Worm (Caenorhabditis elegans) whole organism, midembryonic: ENCODE data around the gene kin-5.

ENCODE experiments used
- T22C8.4 ChIP-seq: fragments of 200-800 bp; sonication (Bioruptor generic); IDR thresholded peaks from 2 replicates; pipeline ENCODE4 v1.3.6; 2022; ENCODE audit warnings: missing genetic modification characterization, missing compliant biosample characterization
- cog-1 ChIP-seq: sonication (generic microtip); optimal IDR thresholded peaks from 2 replicates; lab custom pipeline; 2016; ENCODE audit warnings: missing genetic modification characterization, missing compliant biosample characterization
- flt-1 ChIP-seq: fragments of 200-800 bp; sonication (Bioruptor generic); IDR thresholded peaks from 2 replicates; pipeline ENCODE4 v1.3.6; 2022; ENCODE audit warnings: missing genetic modification characterization, missing compliant biosample characterization
- klf-2 ChIP-seq: fragments of 200-800 bp; sonication (Bioruptor generic); conservative IDR thresholded peaks from 2 replicates; pipeline ENCODE4 v1.3.6; 2022; ENCODE audit warnings: missing genetic modification reagents, missing genetic modification characterization, missing compliant biosample characterization
- med-1 ChIP-seq: sonication (generic microtip); optimal IDR thresholded peaks from 2 replicates; lab custom pipeline; 2017; ENCODE audit warnings: missing genetic modification characterization, mild to moderate bottlenecking, missing compliant biosample characterization, antibody characterized with exemption, missing genetic modification reagents; ENCODE audit not compliant: insufficient read depth
- ref-1 ChIP-seq: fragments of 200-800 bp; sonication (Bioruptor generic); conservative IDR thresholded peaks from 2 replicates; pipeline ENCODE4 v1.3.6; 2022; ENCODE audit warnings: missing genetic modification reagents, missing genetic modification characterization, missing compliant biosample characterization
- tab-1 ChIP-seq: fragments of 200-800 bp; sonication (Bioruptor generic); IDR thresholded peaks from 2 replicates; pipeline ENCODE4 v1.3.6; 2022; ENCODE audit warnings: missing genetic modification characterization, missing compliant biosample characterization
- ztf-23 ChIP-seq: fragments of 200-800 bp; sonication (Bioruptor generic); IDR thresholded peaks from 2 replicates; pipeline ENCODE4 v1.3.6; 2022; ENCODE audit warnings: missing genetic modification reagents, missing genetic modification characterization, missing compliant biosample characterization
- ztf-29 ChIP-seq: fragments of 200-800 bp; sonication (Bioruptor generic); IDR thresholded peaks from 2 replicates; pipeline ENCODE4 v1.3.6; 2022; ENCODE audit warnings: missing genetic modification reagents, missing genetic modification characterization, missing compliant biosample characterization

Gene kin-5

ce11 chrIV:9963945-9964344 lies 5.0 kb downstream of the kin-5 start, which contains the start of gene T13H10.2:
T13H10.2 (plus strand) TSS chrIV:9964245.
- TF ChIP-seq tab-1 (no peak), med-1 (no peak), cog-1 (tag; lab: Kevin White, UChicago) (no peak), ztf-29 (GFP tag; lab: Robert Waterston, UW) (no peak), klf-2 (GFP tag; lab: Robert Waterston, UW) (no peak), flt-1 (GFP tag; lab: Robert Waterston, UW) (no peak), ref-1 (no peak), ztf-23 (GFP tag; lab: Robert Waterston, UW) (no peak), T22C8.4 (GFP tag; lab: Robert Waterston, UW) (no peak)

- TF ChIP-seq cog-1 (tag; lab: Kevin White, UChicago) (no peak), flt-1 (GFP tag; lab: Robert Waterston, UW) (no peak), ztf-29 (GFP tag; lab: Robert Waterston, UW) (no peak), med-1 (no peak), ztf-23 (GFP tag; lab: Robert Waterston, UW) (no peak), T22C8.4 (GFP tag; lab: Robert Waterston, UW) (no peak), tab-1 (no peak), klf-2 (GFP tag; lab: Robert Waterston, UW) (no peak), ref-1 (no peak)
These were observed 15.6 kb downstream of the kin-5 start, which contains the start of gene gon-1 for ce11 chrIV:9953333-9953732. gon-1 (minus strand) TSS chrIV:9953433.

ce11 chrIV:9948035-9948434 lies 20.9 kb downstream of the kin-5 start:
- TF ChIP-seq med-1 (no peak), flt-1 (GFP tag; lab: Robert Waterston, UW) (no peak), ztf-23 (GFP tag; lab: Robert Waterston, UW) (no peak), cog-1 (tag; lab: Kevin White, UChicago) (no peak), ref-1 (no peak), T22C8.4 (GFP tag; lab: Robert Waterston, UW) (no peak), tab-1 (no peak), klf-2 (GFP tag; lab: Robert Waterston, UW) (no peak), ztf-29 (GFP tag; lab: Robert Waterston, UW) (no peak)

- TF ChIP-seq flt-1 (GFP tag; lab: Robert Waterston, UW) (no peak), cog-1 (tag; lab: Kevin White, UChicago) (no peak), klf-2 (GFP tag; lab: Robert Waterston, UW) (no peak), tab-1 (no peak), med-1 (no peak), ref-1 (no peak), ztf-23 (GFP tag; lab: Robert Waterston, UW) (no peak), ztf-29 (GFP tag; lab: Robert Waterston, UW) (no peak), T22C8.4 (GFP tag; lab: Robert Waterston, UW) (no peak)
These were observed 24.7 kb downstream of the kin-5 start for ce11 chrIV:9944279-9944678.

ce11 chrIV:9943214-9943613 lies 25.8 kb downstream of the kin-5 start:
- TF ChIP-seq ztf-23 (GFP tag; lab: Robert Waterston, UW) (no peak), T22C8.4 (GFP tag; lab: Robert Waterston, UW) (no peak), ztf-29 (GFP tag; lab: Robert Waterston, UW) (no peak), ref-1 (no peak), klf-2 (GFP tag; lab: Robert Waterston, UW) (no peak), tab-1 (no peak), cog-1 (tag; lab: Kevin White, UChicago) (no peak), flt-1 (GFP tag; lab: Robert Waterston, UW) (no peak)

ce11 chrIV:9933580-9933979 lies 35.4 kb downstream of the kin-5 start, which contains the start of gene spe-29:
spe-29 (plus strand) TSS chrIV:9933880.
- TF ChIP-seq flt-1 (GFP tag; lab: Robert Waterston, UW), result no peak
- no peak for TF ChIP-seq klf-2 (GFP tag; lab: Robert Waterston, UW)

ce11 chrIV:9932055-9932454 lies 36.9 kb downstream of the kin-5 start, which contains the start of the genes trmt-10A and F25H8.2:
trmt-10A (minus strand) TSS chrIV:9932213.
F25H8.2 (plus strand) TSS chrIV:9932235.
- TF ChIP-seq cog-1 (tag; lab: Kevin White, UChicago), result no peak
- no peak for TF ChIP-seq flt-1 (GFP tag; lab: Robert Waterston, UW)
- no peak for TF ChIP-seq ztf-29 (GFP tag; lab: Robert Waterston, UW)
- no peak for TF ChIP-seq ztf-23 (GFP tag; lab: Robert Waterston, UW)
- TF ChIP-seq ref-1, result no peak
- TF ChIP-seq med-1, result no peak
- no peak for TF ChIP-seq klf-2 (GFP tag; lab: Robert Waterston, UW)
- TF ChIP-seq T22C8.4 (GFP tag; lab: Robert Waterston, UW), result no peak
- TF ChIP-seq tab-1, result no peak

- no peak for TF ChIP-seq med-1
- no peak for TF ChIP-seq tab-1
- no peak for TF ChIP-seq ztf-29 (GFP tag; lab: Robert Waterston, UW)
These were observed 40.6 kb downstream of the kin-5 start, which contains the start of gene dur-1 for ce11 chrIV:9928180-9928896. dur-1 (minus strand) TSS chrIV:9928230.

- no peak for TF ChIP-seq tab-1
- no peak for TF ChIP-seq med-1
- no peak for TF ChIP-seq klf-2 (GFP tag; lab: Robert Waterston, UW)
- TF ChIP-seq ztf-29 (GFP tag; lab: Robert Waterston, UW), result no peak
- no peak for TF ChIP-seq ztf-23 (GFP tag; lab: Robert Waterston, UW)
- TF ChIP-seq cog-1 (tag; lab: Kevin White, UChicago), result no peak
- no peak for TF ChIP-seq flt-1 (GFP tag; lab: Robert Waterston, UW)
- no peak for TF ChIP-seq T22C8.4 (GFP tag; lab: Robert Waterston, UW)
- TF ChIP-seq ref-1, result no peak
These were observed 44.6 kb downstream of the kin-5 start for ce11 chrIV:9924419-9924818.

ce11 chrIV:9920426-9920825 lies 48.6 kb downstream of the kin-5 start:
- TF ChIP-seq tab-1 (no peak), klf-2 (GFP tag; lab: Robert Waterston, UW) (no peak), ztf-23 (GFP tag; lab: Robert Waterston, UW) (no peak), cog-1 (tag; lab: Kevin White, UChicago) (no peak), T22C8.4 (GFP tag; lab: Robert Waterston, UW) (no peak), med-1 (no peak), ref-1 (no peak), ztf-29 (GFP tag; lab: Robert Waterston, UW) (no peak), flt-1 (GFP tag; lab: Robert Waterston, UW) (no peak)
